Worm (Caenorhabditis elegans): Measurements from ENCODE around the gene stdh-4.

ce11 chrV:8586472-8586871 is 37.4 kb downstream of the stdh-4 start:
- TF ChIP-seq unc-86 (tag; optimal IDR thresholded peaks at IDR 0.05) (no peak), lsy-2 (tag; optimal IDR thresholded peaks at IDR 0.05) (no peak), unc-62 (GFP tag; optimal IDR thresholded peaks at IDR 0.05) (no peak), ceh-82 (tag; optimal IDR thresholded peaks at IDR 0.05) (no peak), hpl-2 (GFP tag; optimal IDR thresholded peaks at IDR 0.05) (no peak), nhr-237 (tag; optimal IDR thresholded peaks at IDR 0.05) (no peak), C34B4.2 (tag; optimal IDR thresholded peaks at IDR 0.05) (no peak), nhr-47 (tag; optimal IDR thresholded peaks at IDR 0.05) (no peak), sup-37 (GFP tag; optimal IDR thresholded peaks at IDR 0.05) (no peak), C04F5.9 (tag; optimal IDR thresholded peaks at IDR 0.05) (no peak), blmp-1 (tag; optimal IDR thresholded peaks at IDR 0.05) (no peak), efl-3 (GFP tag; optimal IDR thresholded peaks at IDR 0.05) (no peak), lir-3 (tag; optimal IDR thresholded peaks at IDR 0.05; ENCODE audit: poor library complexity) (no peak), dpl-1 (GFP tag; optimal IDR thresholded peaks at IDR 0.05) (no peak)

Data from whole organism, L1 larva.